Fruit fly (Drosophila melanogaster): ENCODE measurements around the gene PolrMT.
A peak's percentile ranks its signal among the peaks of the same experiment; 100 is the strongest.

dm6 chr2L:1077469-1077993, 30.6 kb downstream of the PolrMT start, which contains the start of the genes S and ast:
- TF ChIP-seq psq (GFP tag; optimal IDR thresholded peaks at IDR 0.05) (peak; percentile 32), CG18476 (GFP tag; optimal IDR thresholded peaks at IDR 0.05) (no peak), hbn (GFP tag; IDR thresholded peaks at IDR 0.05; ENCODE audit: partially characterized antibody) (peak; percentile 97), wor (GFP tag; IDR thresholded peaks at IDR 0.05) (no peak), Lpt (GFP tag; optimal IDR thresholded peaks at IDR 0.05) (no peak), Meics (GFP tag; optimal IDR thresholded peaks at IDR 0.05) (peak; percentile 45), Awh (GFP tag; IDR thresholded peaks at IDR 0.05) (0 out of 2 replicates have a peak, but pooled peaks have one; percentile 18)
